Fruit fly (Drosophila melanogaster) ovary, adult (tissue): ENCODE results near the gene HemK2.
A peak's percentile ranks its signal among the peaks of the same experiment; 100 is the strongest.

Source experiments
- CG17801 ChIP-seq: fragments of 200-800 bp; optimal IDR thresholded peaks from 2 replicates; lab custom pipeline; 2019; ENCODE audit warnings: missing biosample characterization, mild to moderate bottlenecking, missing genetic modification characterization, moderate library complexity; ENCODE audit not compliant: partially characterized antibody

Gene HemK2

DNA sequence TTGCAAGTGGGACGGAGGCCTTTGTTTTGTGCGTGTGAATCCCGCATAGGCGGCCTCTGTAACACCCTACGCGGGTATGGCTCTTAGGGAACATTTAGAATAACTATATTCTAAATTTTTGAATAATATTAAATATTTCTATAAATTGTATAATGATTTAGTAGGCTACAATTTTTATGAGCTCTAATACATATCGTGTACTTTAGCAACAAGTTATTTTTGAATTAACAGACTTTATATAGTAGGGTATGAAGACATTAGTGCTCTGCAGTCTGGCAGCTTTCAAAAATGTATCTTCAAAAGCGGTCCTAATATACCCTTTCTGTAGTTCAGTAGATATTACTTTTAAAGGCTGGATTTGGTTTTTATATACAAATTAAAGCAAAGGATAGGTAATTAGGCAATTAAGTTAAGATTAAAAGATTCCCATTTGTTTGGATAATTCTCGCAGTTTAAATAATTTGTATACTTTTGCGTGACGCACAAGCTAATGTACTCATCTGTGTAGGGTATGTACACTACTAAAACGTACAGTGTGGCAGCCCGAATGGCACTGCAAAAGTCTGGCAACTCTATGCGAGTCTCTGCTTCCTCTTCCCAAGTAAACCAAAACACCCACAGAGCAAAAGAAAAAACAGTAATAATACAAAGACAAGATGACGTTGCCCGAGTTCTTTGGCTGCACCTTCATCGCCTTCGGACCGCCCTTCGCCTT is 6.3 kb upstream of the HemK2 start, which contains the start of the genes Snx21 and aph-1:
Snx21 (minus strand) TSS at position 7 of the 715 bp plus-strand sequence.
aph-1 (plus strand) TSS at position 575 of the 715 bp plus-strand sequence.
- peak; percentile 93 for TF ChIP-seq CG17801 (GFP tag; lab: Kevin White, UChicago)

DNA sequence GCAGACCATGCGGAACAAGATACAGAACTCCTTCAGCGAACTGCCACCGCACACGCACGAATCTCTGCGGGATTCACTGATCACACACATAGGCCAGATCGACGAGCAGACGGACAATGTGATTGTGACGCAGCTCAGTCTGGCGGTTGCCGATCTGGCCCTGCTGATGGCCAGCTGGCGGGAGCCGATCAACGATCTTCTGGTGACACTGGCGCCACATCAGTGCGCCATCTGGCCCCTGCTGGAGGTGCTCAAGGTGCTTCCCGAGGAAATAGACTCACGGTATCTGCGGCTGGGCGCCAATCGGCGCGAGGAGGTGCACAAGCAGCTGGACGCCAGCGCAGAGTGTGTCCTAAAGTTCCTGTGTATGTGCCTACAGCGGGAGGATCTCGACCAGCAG is 811 bp upstream of the HemK2 start:
- no peak for TF ChIP-seq CG17801 (GFP tag; lab: Kevin White, UChicago)

DNA sequence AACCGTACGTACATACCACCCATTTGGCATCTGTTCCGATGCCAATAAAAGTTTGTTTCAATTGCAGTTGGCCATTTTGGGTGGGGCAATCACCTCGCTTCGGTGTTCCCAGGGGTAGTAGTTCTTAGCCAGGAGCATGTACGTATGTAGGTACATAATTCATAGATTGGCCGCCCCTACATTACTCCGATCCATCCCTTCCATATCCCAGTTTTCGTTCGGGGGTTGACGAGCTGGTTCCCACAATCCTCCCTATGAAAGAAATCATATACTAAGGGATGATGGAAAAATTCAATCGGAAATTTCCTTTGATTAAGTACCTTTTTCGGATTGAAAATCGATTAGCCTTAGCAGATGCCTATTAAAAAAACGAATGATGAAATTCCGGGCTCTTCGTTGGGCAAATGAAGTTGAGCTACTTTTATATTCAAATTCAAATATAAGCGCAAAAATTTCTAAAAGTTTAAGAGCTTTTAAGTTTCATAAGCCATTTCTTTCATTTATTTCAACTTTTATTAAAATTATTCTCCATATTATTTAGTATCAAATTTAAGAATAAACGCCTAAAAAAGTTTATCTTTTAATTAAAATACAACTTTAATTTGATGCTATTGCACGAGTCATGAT is 1.4 kb downstream of the HemK2 start:
- TF ChIP-seq CG17801 (GFP tag; lab: Kevin White, UChicago): no peak

DNA sequence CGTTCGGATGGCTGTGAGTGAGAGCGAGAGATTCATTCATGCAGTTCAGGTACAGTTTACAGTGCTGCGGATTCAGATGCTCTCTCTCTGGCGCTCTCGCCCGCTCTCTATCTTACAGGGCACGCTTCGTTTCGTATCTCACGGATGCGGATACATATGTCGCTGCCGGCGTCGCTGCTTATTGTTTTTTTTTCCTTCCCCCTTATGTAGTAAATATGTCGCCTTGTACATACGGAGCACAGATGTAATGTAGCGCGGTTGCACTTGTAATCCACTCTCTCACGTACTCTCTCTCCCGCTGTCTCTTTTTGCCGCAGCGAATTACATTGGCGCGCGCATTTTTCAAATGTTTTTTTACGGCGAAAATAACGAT is 4.2 kb downstream of the HemK2 start:
- no peak for TF ChIP-seq CG17801 (GFP tag; lab: Kevin White, UChicago)

DNA sequence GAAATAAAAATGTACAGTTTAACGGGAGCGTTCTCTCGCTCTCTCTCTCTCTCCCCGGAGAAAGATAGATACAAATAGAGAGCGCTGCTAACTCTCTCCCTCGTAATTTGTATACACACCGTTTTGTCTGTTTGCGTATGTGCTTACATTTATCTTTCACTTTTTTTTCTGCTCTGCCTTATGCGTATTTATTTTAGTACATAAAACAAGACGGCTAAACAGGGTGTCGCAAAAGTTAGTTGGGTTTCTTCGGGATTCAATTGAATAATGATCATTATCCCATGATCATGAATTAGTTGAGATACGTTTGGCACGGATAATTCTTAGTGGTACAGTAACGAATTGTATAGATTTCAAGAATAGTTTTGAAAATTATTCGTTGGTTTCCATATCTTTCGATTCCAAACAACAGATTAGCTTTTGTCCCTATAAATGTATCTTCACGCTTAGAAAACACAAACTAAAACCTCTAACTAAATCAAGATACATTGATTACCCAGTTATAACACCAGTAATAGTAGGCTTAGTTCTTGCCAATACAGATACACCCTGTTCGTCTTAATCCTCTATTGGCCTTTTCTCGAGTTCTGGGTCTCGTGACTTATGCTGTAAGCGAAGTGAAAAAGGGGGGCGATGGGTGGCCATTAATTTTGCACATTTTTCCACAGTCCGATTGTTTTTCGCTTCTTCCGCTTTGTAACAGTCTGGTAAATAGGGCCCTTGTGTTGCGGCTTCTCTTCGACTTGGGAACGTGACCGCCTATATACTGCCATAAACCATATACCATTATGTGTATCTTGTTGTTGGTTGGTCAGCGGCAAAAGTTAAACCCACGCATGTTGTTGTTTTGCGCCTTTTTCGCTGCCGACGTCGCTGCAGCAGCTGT is 4.8 kb downstream of the HemK2 start:
- peak; percentile 75 for TF ChIP-seq CG17801 (GFP tag; lab: Kevin White, UChicago)

DNA sequence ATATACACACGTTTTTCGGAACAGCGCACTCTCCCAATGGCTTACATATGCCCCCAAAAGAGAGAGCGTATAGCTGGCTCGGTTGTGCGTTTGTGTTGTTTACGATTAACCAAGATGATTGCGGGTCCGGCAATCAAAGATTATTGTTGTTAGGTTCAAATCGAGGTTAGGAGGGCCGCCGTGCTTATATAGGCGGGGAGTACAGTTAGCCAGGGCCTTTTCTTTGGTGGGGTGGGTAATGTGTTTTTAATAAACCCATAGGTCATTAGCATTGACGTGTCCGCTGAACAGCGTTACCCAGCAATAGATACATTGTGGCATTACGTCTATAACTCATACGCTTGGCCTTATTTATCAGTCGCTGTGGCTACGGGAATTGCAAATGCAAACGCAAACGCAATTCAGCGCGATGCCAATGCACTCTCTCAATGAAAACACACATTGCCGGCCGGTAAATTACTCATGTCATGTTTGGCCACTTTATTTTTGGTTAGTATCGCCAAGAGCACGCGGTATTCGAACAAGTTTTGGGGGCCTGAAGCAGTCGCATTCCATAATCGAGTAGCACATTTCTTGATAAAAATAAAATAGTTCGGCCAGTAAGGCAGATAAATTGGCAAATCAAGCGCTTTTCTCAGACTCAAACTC is 5.6 kb downstream of the HemK2 start:
- TF ChIP-seq CG17801 (GFP tag; lab: Kevin White, UChicago): no peak

DNA sequence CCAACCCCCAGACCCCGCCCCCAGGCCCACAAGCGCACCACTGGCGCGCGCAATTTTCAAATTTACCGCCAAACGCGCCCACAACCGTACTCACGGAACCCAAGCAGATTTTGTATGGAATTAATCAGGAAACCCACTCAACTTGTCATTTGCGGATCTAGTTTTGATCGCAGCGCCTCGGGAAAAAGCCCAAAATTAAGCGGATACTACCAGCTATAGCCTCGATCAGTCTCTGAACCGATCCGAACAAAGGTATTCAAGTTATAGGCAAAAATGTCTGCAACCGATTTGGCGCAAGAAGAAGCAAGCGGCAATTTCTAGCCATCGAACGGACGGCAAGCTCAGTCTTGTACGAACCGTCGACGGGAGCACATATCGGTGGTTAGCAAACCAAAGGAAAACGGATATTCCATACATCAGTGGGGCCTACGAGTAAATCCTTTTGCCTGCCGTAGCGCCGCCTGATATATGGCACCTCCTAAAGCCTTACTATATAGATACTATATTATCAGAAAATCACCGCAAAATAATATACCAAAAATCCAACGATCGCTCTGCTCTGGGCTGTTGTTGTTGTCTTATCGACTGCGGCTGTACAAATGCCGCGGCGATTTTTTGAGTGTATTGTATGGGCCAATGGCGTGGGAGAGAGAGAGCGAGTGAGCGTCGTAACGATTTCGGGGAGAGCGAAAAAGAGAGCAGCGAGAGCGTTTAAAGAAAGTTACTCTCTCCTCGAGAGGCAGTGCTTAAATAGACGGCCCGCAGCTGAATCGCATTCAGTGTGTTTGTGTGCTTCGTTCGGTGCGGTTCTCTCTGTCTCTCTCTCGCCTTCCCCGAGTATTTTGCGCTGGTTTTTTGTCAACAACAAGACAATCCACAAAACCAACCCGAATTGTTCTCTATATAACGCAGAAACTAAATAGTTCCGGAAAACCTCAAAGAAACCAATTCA is 6.7 kb downstream of the HemK2 start, which contains the start of gene Pgk:
Pgk (minus strand) TSS at position 609 of the 952 bp plus-strand sequence.
- peak; percentile 75 for TF ChIP-seq CG17801 (GFP tag; lab: Kevin White, UChicago)

DNA sequence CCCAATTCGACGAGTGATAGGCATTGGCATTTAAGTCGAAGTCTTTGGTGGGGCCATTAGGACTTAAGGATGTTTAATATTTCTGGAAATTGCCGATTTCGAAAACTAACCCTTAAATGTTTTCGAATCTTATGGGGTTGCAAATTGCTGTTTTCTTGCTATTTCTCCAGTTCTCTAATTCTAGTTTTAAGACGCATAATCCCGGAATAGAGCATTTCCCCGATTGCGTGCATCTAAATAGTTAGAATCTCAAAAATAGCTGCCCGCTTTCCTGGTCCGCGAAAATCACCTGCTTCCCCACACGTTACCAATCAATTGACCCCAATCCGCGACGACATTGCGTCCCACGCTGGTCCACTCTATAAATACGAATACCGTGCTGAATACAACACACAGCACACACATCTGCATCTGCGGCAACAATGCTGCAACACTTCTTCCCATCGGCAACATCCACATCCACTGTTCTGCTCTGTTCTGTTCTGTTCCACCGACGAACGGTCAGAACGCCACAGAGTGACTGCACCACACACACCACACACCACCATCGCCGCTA is 7.5 kb downstream of the HemK2 start, which contains the start of gene Bacc:
Bacc (plus strand) TSS at position 542 of the 556 bp plus-strand sequence.
- peak; percentile 89 for TF ChIP-seq CG17801 (GFP tag; lab: Kevin White, UChicago)

DNA sequence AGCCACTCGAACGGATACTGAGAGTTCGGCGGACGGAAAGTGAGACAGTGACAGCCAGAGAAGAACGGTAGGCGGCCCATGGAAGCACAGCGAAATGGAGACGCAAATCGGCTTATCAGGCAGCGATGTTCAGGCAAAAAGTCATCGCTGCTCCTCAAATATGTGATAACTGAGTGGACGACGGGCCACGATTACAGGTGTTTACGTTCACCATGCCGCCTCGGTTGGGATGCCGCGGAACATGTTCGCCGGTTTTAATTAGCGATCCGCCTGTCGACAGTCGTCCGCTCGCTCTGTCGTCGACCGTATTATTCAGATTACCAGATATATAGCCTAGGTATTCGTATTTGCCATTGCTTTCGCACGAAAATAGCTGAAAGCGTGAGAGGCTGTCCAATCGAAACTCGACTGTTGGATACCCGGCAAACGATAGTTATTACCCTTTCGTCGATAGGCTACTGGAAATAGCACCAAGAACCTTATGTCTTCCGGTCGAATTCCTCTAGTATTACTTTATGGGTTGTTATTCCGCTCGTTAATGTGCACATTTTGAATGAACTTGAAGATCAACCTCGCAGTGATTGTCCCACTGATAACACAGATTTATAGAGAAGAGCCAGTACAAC is 8.3 kb downstream of the HemK2 start:
- TF ChIP-seq CG17801 (GFP tag; lab: Kevin White, UChicago): no peak

DNA sequence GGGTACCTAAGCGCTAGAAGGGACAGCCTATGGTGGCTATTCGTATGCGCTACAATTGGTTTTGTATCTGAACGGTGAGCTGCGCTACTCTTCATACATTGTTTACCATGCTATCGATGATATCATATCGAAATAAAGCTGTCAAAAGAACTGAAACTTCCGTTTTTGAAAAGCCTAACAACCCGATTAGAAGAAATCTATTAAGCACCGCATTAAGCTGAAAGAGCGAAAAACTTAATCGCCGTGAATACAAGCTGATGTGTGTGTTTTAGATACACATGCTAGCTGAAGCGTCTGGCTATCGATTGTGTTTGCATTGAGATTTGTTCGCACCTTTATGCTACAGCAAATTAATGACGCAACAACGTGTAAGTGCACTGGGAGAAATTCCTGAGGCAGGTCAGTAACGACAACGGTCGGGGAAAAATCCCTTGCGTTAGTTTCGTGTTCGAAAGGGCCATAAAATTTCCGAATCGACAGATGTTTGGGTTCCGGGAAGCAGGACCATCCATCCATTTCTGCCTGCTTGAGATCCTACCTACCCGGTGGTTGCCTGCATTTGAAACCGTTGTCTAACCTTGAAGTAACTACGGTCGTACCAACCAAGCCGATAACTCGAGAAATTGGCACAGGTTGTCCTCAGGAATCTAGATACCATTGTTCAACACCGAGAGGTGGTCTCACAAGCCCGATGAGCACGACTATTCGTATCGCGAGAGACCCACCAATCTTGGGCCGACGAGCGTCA is 9.0 kb downstream of the HemK2 start:
- TF ChIP-seq CG17801 (GFP tag; lab: Kevin White, UChicago): peak; percentile 27

DNA sequence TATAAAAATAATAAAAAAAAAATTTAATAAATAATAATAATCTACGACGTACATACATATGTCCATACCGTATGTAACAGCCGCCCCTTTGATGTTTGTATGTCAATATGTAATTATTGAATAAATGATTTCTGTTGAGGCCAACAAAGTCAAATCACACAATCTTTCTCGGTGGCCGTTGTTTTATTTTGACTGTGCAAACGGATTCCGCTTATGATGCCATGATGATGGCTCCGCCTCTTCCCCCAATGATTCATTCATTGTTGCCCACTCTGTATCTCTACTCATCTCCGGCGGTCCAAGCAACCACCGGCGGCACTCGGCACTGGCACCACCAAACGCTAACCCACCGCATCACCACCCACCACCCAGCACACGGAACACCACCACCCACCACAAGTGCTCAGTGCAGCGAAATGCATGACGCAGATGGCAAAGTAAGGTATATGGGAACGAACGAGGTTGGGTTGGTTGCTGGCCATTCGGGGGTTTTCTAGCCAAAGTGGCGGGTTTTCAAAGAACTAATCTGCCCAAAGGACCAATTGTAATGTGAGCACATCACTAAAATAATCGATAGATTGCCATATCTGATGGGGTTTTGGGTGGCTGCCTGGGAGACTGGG is 10.2 kb downstream of the HemK2 start:
- TF ChIP-seq CG17801 (GFP tag; lab: Kevin White, UChicago): peak; percentile 10
